Worm (Caenorhabditis elegans): ENCODE measurements around the gene daf-12.

Gene daf-12

ce11 chrX:10597554-10598191, 38.0 kb upstream of the daf-12 start:
- TF ChIP-seq tbx-11 (GFP tag; IDR thresholded peaks at IDR 0.05) (no peak), F13C5.2 (tag; optimal IDR thresholded peaks at IDR 0.05) (peak; percentile 45), B0310.2 (tag; optimal IDR thresholded peaks at IDR 0.05) (peak; percentile 33), pes-1 (GFP tag; IDR thresholded peaks at IDR 0.05) (no peak), flt-1 (GFP tag; IDR thresholded peaks at IDR 0.05) (no peak), sea-1 (GFP tag; conservative IDR thresholded peaks at IDR 0.05) (no peak), tra-4 (tag; optimal IDR thresholded peaks at IDR 0.05) (no peak), hmg-4 (GFP tag; optimal IDR thresholded peaks at IDR 0.05) (peak; percentile 67), aly-1 (tag; optimal IDR thresholded peaks at IDR 0.05) (no peak), hnd-1 (tag; optimal IDR thresholded peaks at IDR 0.05) (no peak)

- TF ChIP-seq B0310.2 (tag; optimal IDR thresholded peaks at IDR 0.05): no peak
- no peak for TF ChIP-seq tbx-37 (GFP tag; conservative IDR thresholded peaks at IDR 0.05)
- TF ChIP-seq ceh-36 (tag; optimal IDR thresholded peaks at IDR 0.05): no peak
- no peak for TF ChIP-seq aly-1 (tag; optimal IDR thresholded peaks at IDR 0.05)
- TF ChIP-seq ama-1 (optimal IDR thresholded peaks at IDR 0.05): no peak
- no peak for TF ChIP-seq hnd-1 (tag; optimal IDR thresholded peaks at IDR 0.05)
- no peak for TF ChIP-seq hmg-4 (GFP tag; optimal IDR thresholded peaks at IDR 0.05)
- TF ChIP-seq flt-1 (GFP tag; IDR thresholded peaks at IDR 0.05): no peak
- TF ChIP-seq ceh-13 (GFP tag; optimal IDR thresholded peaks at IDR 0.05): no peak
- no peak for TF ChIP-seq F13C5.2 (tag; optimal IDR thresholded peaks at IDR 0.05)
- TF ChIP-seq sea-1 (GFP tag; conservative IDR thresholded peaks at IDR 0.05): no peak
- no peak for TF ChIP-seq hmbx-1 (tag; optimal IDR thresholded peaks at IDR 0.05)
- TF ChIP-seq pes-1 (GFP tag; IDR thresholded peaks at IDR 0.05): no peak
Measured at ce11 chrX:10599719-10600155, 36.0 kb upstream of the daf-12 start.

ce11 chrX:10604386-10604785, 31.3 kb upstream of the daf-12 start, which contains the start of gene flp-19:
Gene flp-19 (plus strand): TSS chrX:10604686.
- TF ChIP-seq hnd-1 (tag; optimal IDR thresholded peaks at IDR 0.05) (no peak), tbx-11 (GFP tag; IDR thresholded peaks at IDR 0.05) (no peak), hmbx-1 (tag; optimal IDR thresholded peaks at IDR 0.05) (no peak), hmg-4 (GFP tag; optimal IDR thresholded peaks at IDR 0.05) (no peak), ceh-13 (GFP tag; optimal IDR thresholded peaks at IDR 0.05) (no peak), ama-1 (optimal IDR thresholded peaks at IDR 0.05) (no peak), tbx-37 (GFP tag; conservative IDR thresholded peaks at IDR 0.05) (no peak)

DNA sequence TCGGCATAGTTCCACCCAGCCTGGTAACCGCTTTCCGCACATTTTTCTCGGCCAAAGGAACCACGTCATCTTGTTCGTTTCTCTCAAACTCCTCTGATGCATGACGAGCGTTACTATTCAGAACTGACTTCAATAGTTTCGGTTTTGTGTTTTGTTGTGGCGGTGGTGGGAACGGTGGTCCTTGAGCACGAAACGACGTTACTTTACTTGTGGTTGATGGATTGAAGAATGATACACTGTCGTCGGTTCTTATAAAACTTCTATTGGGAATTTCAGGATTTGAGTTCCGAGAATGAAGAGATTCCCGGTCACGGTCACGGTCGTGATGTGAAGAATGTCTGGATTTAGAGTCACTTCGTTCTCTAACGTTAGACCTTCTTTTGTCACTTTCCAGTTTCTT, 25.8 kb upstream of the daf-12 start:
- TF ChIP-seq ceh-36 (tag; optimal IDR thresholded peaks at IDR 0.05) (no peak), ets-7 (tag; optimal IDR thresholded peaks at IDR 0.05) (no peak), F13C5.2 (tag; optimal IDR thresholded peaks at IDR 0.05) (no peak), aly-1 (tag; optimal IDR thresholded peaks at IDR 0.05) (no peak), tra-4 (tag; optimal IDR thresholded peaks at IDR 0.05) (no peak), tbx-37 (GFP tag; conservative IDR thresholded peaks at IDR 0.05) (no peak), tbx-11 (GFP tag; IDR thresholded peaks at IDR 0.05) (no peak), pes-1 (GFP tag; IDR thresholded peaks at IDR 0.05) (no peak), ama-1 (optimal IDR thresholded peaks at IDR 0.05) (no peak), scrt-1 (GFP tag; IDR thresholded peaks at IDR 0.05) (no peak), hmbx-1 (tag; optimal IDR thresholded peaks at IDR 0.05) (no peak), B0310.2 (tag; optimal IDR thresholded peaks at IDR 0.05) (no peak), hnd-1 (tag; optimal IDR thresholded peaks at IDR 0.05) (no peak), hmg-4 (GFP tag; optimal IDR thresholded peaks at IDR 0.05) (no peak), ceh-13 (GFP tag; optimal IDR thresholded peaks at IDR 0.05) (no peak), flt-1 (GFP tag; IDR thresholded peaks at IDR 0.05) (no peak)

DNA sequence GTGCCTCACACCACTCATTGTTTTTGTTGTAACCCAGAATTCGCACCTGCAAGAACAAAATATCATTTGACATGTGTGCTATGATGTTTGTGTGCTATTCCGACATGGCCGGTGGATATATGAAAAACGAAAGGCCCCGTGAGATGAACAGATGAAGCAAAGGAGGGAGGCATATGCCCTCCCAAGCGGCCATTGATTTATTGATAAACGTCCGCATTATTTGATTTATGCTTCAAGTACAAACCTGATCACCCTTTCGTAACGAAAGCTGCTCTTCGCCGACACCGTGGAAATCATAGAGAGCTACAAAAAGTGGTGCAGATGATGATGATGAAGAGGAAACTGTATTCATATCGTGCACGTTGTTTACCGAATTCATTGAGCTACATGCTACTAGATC, 23.4 kb upstream of the daf-12 start:
- no peak for TF ChIP-seq aly-1 (tag; optimal IDR thresholded peaks at IDR 0.05)
- TF ChIP-seq ets-7 (tag; optimal IDR thresholded peaks at IDR 0.05): no peak
- no peak for TF ChIP-seq tbx-11 (GFP tag; IDR thresholded peaks at IDR 0.05)
- TF ChIP-seq ceh-36 (tag; optimal IDR thresholded peaks at IDR 0.05): no peak
- no peak for TF ChIP-seq ama-1 (optimal IDR thresholded peaks at IDR 0.05)

DNA sequence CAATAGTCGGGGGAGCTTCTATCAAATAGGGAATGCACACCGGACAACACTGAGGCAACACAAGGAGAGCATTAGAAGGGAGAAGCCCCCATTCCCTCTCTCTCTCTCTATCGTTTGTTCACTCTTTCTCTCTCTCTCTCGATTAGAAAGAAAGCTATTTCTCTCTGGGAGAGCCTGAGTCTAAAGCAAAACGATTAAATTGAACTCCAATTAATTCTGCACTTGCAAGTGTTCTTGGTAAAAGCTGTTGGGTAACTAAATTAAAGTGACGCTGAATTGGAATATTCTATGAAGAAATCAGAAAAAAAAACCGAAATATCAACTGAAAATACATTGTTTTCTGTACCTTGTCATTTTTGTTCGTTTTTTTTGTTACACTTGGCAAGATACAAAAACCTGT, 19.7 kb upstream of the daf-12 start:
- no peak for TF ChIP-seq B0310.2 (tag; optimal IDR thresholded peaks at IDR 0.05)
- no peak for TF ChIP-seq sea-1 (GFP tag; conservative IDR thresholded peaks at IDR 0.05)
- TF ChIP-seq ets-7 (tag; optimal IDR thresholded peaks at IDR 0.05): no peak
- TF ChIP-seq tbx-11 (GFP tag; IDR thresholded peaks at IDR 0.05): no peak
- TF ChIP-seq tbx-37 (GFP tag; conservative IDR thresholded peaks at IDR 0.05): no peak
- TF ChIP-seq tra-4 (tag; optimal IDR thresholded peaks at IDR 0.05): no peak
- no peak for TF ChIP-seq flt-1 (GFP tag; IDR thresholded peaks at IDR 0.05)
- no peak for TF ChIP-seq pes-1 (GFP tag; IDR thresholded peaks at IDR 0.05)
- no peak for TF ChIP-seq scrt-1 (GFP tag; IDR thresholded peaks at IDR 0.05)
- TF ChIP-seq ama-1 (optimal IDR thresholded peaks at IDR 0.05): no peak
- TF ChIP-seq hmg-4 (GFP tag; optimal IDR thresholded peaks at IDR 0.05): no peak
- TF ChIP-seq aly-1 (tag; optimal IDR thresholded peaks at IDR 0.05): no peak
- no peak for TF ChIP-seq ceh-36 (tag; optimal IDR thresholded peaks at IDR 0.05)

DNA sequence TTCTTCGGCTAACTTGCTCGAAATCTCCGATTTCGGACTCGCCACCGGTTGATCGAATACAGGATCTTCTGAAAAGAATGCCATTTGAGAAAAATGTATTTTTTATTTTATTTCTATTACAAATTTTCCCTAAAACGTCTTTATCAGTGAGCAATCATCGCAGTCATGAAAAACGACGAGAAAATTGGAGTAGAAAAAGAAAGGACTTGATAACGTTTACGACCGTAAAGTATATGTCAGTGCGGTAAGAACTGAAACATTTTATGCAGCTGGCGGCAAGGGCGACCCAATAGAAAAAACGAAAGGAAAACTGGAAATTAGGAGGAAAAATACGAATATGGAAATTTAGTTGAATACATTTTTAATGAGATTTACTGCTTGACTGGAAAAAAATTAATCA, 17.9 kb upstream of the daf-12 start:
- TF ChIP-seq sea-1 (GFP tag; conservative IDR thresholded peaks at IDR 0.05) (no peak), ceh-36 (tag; optimal IDR thresholded peaks at IDR 0.05) (no peak), ceh-13 (GFP tag; optimal IDR thresholded peaks at IDR 0.05) (no peak), ama-1 (optimal IDR thresholded peaks at IDR 0.05) (no peak), tbx-37 (GFP tag; conservative IDR thresholded peaks at IDR 0.05) (no peak)

DNA sequence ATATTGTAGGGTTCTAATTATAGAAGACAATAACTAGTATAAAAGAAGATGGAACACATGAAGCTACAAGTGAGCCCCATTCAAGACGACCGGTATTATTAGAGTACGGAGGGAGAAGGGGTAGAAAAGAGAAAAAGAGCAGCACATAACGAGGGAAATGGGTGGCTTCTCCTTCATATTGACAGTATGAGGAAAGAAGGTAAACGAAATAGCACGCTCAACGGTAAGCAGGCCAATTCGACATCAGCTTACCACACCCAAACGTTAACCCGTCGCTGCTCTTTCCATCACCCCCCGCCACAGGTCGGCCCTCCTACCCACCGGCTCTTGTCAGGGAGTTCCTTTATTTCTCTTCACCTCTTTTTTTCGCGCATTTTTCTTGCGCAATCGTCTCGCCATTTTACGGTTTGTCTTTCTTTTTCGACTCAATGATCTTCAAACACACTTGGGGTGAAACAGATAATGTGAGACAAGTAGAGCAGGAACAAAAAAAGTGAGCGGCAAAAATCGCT, 17.0 kb upstream of the daf-12 start:
- no peak for TF ChIP-seq flt-1 (GFP tag; IDR thresholded peaks at IDR 0.05)
- TF ChIP-seq tbx-37 (GFP tag; conservative IDR thresholded peaks at IDR 0.05): no peak
- TF ChIP-seq ceh-13 (GFP tag; optimal IDR thresholded peaks at IDR 0.05): no peak
- TF ChIP-seq scrt-1 (GFP tag; IDR thresholded peaks at IDR 0.05): no peak
- no peak for TF ChIP-seq hnd-1 (tag; optimal IDR thresholded peaks at IDR 0.05)
- no peak for TF ChIP-seq hmg-4 (GFP tag; optimal IDR thresholded peaks at IDR 0.05)
- TF ChIP-seq ets-7 (tag; optimal IDR thresholded peaks at IDR 0.05): no peak
- TF ChIP-seq aly-1 (tag; optimal IDR thresholded peaks at IDR 0.05): no peak
- TF ChIP-seq F13C5.2 (tag; optimal IDR thresholded peaks at IDR 0.05): no peak
- no peak for TF ChIP-seq ama-1 (optimal IDR thresholded peaks at IDR 0.05)
- no peak for TF ChIP-seq tra-4 (tag; optimal IDR thresholded peaks at IDR 0.05)
- no peak for TF ChIP-seq ceh-36 (tag; optimal IDR thresholded peaks at IDR 0.05)
- TF ChIP-seq hmbx-1 (tag; optimal IDR thresholded peaks at IDR 0.05): no peak
- no peak for TF ChIP-seq sea-1 (GFP tag; conservative IDR thresholded peaks at IDR 0.05)
- no peak for TF ChIP-seq tbx-11 (GFP tag; IDR thresholded peaks at IDR 0.05)
- no peak for TF ChIP-seq B0310.2 (tag; optimal IDR thresholded peaks at IDR 0.05)
- no peak for TF ChIP-seq pes-1 (GFP tag; IDR thresholded peaks at IDR 0.05)

All from whole organism, early embryonic.